Worm (Caenorhabditis elegans): ENCODE data around the gene F32D8.15.

The F32D8.15 gene

DNA sequence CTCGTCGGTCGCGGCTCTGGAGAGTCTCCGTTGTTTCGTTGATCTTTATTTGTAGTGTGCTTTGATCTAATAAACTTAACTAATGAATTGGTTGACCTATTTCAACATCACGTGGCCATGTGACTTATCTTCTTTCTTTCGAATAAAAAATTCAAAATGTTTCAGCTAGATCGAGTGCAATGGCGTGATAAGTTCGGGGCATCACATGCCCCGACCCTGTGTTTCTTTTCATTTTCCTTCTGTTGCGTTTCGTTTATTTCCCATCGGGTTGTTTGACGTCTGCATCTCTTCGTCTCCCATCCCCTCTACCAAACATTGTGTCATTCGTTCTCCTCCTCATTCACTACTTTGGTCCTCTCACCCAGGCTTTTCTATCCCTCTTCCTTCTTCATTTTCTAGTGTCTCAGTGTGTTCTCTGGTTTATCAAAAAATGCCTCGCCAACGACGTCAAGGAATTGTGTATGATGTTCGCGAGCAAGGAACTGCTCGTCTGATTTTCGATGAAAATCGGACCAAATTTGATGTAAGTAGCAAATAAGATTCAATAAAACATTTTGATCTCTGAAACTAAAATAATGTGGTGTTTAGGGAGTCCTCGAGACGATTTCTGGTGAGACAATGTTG lies 47.9 kb downstream of the F32D8.15 start, which contains the start of gene F17C11.4 (continued):
- peak; percentile 88 for TF ChIP-seq tbx-2 (tag; optimal IDR thresholded peaks at IDR 0.05)
- TF ChIP-seq blmp-1 (tag; optimal IDR thresholded peaks at IDR 0.05), result peak; percentile 93
- peak; percentile 96 for TF ChIP-seq nhr-19 (GFP tag; conservative IDR thresholded peaks at IDR 0.05)
- peak; percentile 43 to 51 for TF ChIP-seq efl-1 (optimal IDR thresholded peaks at IDR 0.05)
- peak; percentile 43 to 94 for TF ChIP-seq efl-1 (GFP tag; optimal IDR thresholded peaks at IDR 0.05 in 1 of 2)
- no peak for TF ChIP-seq aha-1 (tag; optimal IDR thresholded peaks at IDR 0.05)
- TF ChIP-seq nhr-84 (tag; optimal IDR thresholded peaks at IDR 0.05), result no peak
- peak; percentile 75 for TF ChIP-seq mep-1 (tag; optimal IDR thresholded peaks at IDR 0.05)
- TF ChIP-seq unc-86 (tag; optimal IDR thresholded peaks at IDR 0.05), result peak; percentile 56
- no peak for TF ChIP-seq fkh-4 (tag; optimal IDR thresholded peaks at IDR 0.05; ENCODE audit: borderline replicate concordance)
- TF ChIP-seq elt-2 (tag; optimal IDR thresholded peaks at IDR 0.05), result peak; percentile 75
- TF ChIP-seq mdl-1 (tag; optimal IDR thresholded peaks at IDR 0.05), result peak in 1 of 2 experiments; percentile 97
- peak; percentile 80 to 81 for TF ChIP-seq lsy-2 (tag; optimal IDR thresholded peaks at IDR 0.05)
- TF ChIP-seq nhr-76 (tag; optimal IDR thresholded peaks at IDR 0.05), result no peak
- TF ChIP-seq hpl-2 (GFP tag; optimal IDR thresholded peaks at IDR 0.05), result no peak
- peak; percentile 83 for TF ChIP-seq nhr-47 (tag; optimal IDR thresholded peaks at IDR 0.05)
- peak; percentile 21 for TF ChIP-seq zip-4 (GFP tag; optimal IDR thresholded peaks at IDR 0.05)
- TF ChIP-seq pax-3 (tag; optimal IDR thresholded peaks at IDR 0.05), result no peak
- no peak for TF ChIP-seq Y116A8C.19 (tag; optimal IDR thresholded peaks at IDR 0.05; ENCODE audit: borderline replicate concordance)
- peak; percentile 61 for TF ChIP-seq egl-13 (tag; optimal IDR thresholded peaks at IDR 0.05)
- no peak for TF ChIP-seq unc-30 (tag; optimal IDR thresholded peaks at IDR 0.05)
- no peak for TF ChIP-seq pqm-1 (tag; optimal IDR thresholded peaks at IDR 0.05)
- TF ChIP-seq ces-1 (GFP tag; optimal IDR thresholded peaks at IDR 0.05), result no peak
- peak; percentile 81 for TF ChIP-seq lin-39 (tag; optimal IDR thresholded peaks at IDR 0.05)
- no peak for TF ChIP-seq hlh-4 (tag; optimal IDR thresholded peaks at IDR 0.05)
- no peak for TF ChIP-seq unc-62 (GFP tag; optimal IDR thresholded peaks at IDR 0.05)
- TF ChIP-seq grh-1 (GFP tag; IDR thresholded peaks at IDR 0.05), result no peak
- no peak for TF ChIP-seq sox-4 (tag; optimal IDR thresholded peaks at IDR 0.05)
- TF ChIP-seq lin-13 (GFP tag; optimal IDR thresholded peaks at IDR 0.05), result peak; percentile 78
- peak; percentile 2 for TF ChIP-seq nhr-77 (tag; optimal IDR thresholded peaks at IDR 0.05)
- peak; percentile 84 for TF ChIP-seq ztf-4 (tag; optimal IDR thresholded peaks at IDR 0.05)
- peak; percentile 96 for TF ChIP-seq lin-14 (GFP tag; optimal IDR thresholded peaks at IDR 0.05)
- TF ChIP-seq nhr-237 (tag; optimal IDR thresholded peaks at IDR 0.05), result no peak
- TF ChIP-seq ama-1 (optimal IDR thresholded peaks at IDR 0.05), result peak; percentile 52
- peak in 2 of 6 experiments; percentile 39 to 84 for TF ChIP-seq elt-3 (tag; optimal IDR thresholded peaks at IDR 0.05)
- no peak for TF ChIP-seq aly-2 (tag; optimal IDR thresholded peaks at IDR 0.05)
- no peak for TF ChIP-seq F16B12.6 (tag; optimal IDR thresholded peaks at IDR 0.05)
- TF ChIP-seq efl-3 (GFP tag; optimal IDR thresholded peaks at IDR 0.05), result no peak
- TF ChIP-seq fkh-8 (tag; optimal IDR thresholded peaks at IDR 0.05), result peak; percentile 71
- TF ChIP-seq ztf-11 (tag; optimal IDR thresholded peaks at IDR 0.05), result no peak
- TF ChIP-seq nhr-12 (tag; optimal IDR thresholded peaks at IDR 0.05), result no peak
- TF ChIP-seq skn-1 (tag; optimal IDR thresholded peaks at IDR 0.05), result peak; percentile 35
- peak; percentile 71 for TF ChIP-seq snpc-4 (tag; optimal IDR thresholded peaks at IDR 0.05)
- peak; percentile 66 for TF ChIP-seq C16A3.4 (tag; optimal IDR thresholded peaks at IDR 0.05)
- TF ChIP-seq fos-1 (tag; optimal IDR thresholded peaks at IDR 0.05), result peak; percentile 47
- TF ChIP-seq unc-98 (GFP tag; IDR thresholded peaks at IDR 0.05), result peak; percentile 57; the same call in 1 of the 2 replicates
- TF ChIP-seq unc-130 (tag; optimal IDR thresholded peaks at IDR 0.05), result peak; percentile 98
- peak; percentile 69 to 78 for TF ChIP-seq lin-35 (GFP tag; optimal IDR thresholded peaks at IDR 0.05)
- TF ChIP-seq sptf-1 (tag; optimal IDR thresholded peaks at IDR 0.05), result no peak
- TF ChIP-seq mab-9 (GFP tag; IDR thresholded peaks at IDR 0.05), result peak; percentile 54; the same call in 1 of the 2 replicates
- TF ChIP-seq vab-15 (tag; optimal IDR thresholded peaks at IDR 0.05), result peak; percentile 98
- TF ChIP-seq C04F5.9 (tag; optimal IDR thresholded peaks at IDR 0.05), result peak; percentile 25
- TF ChIP-seq ceh-63 (GFP tag; optimal IDR thresholded peaks at IDR 0.05), result no peak
- TF ChIP-seq isw-1 (GFP tag; IDR thresholded peaks at IDR 0.05), result peak; percentile 12; the same call in 1 of the 2 replicates
